Fruit fly (Drosophila melanogaster): ENCODE data around the gene PIG-C.

Gene PIG-C

DNA sequence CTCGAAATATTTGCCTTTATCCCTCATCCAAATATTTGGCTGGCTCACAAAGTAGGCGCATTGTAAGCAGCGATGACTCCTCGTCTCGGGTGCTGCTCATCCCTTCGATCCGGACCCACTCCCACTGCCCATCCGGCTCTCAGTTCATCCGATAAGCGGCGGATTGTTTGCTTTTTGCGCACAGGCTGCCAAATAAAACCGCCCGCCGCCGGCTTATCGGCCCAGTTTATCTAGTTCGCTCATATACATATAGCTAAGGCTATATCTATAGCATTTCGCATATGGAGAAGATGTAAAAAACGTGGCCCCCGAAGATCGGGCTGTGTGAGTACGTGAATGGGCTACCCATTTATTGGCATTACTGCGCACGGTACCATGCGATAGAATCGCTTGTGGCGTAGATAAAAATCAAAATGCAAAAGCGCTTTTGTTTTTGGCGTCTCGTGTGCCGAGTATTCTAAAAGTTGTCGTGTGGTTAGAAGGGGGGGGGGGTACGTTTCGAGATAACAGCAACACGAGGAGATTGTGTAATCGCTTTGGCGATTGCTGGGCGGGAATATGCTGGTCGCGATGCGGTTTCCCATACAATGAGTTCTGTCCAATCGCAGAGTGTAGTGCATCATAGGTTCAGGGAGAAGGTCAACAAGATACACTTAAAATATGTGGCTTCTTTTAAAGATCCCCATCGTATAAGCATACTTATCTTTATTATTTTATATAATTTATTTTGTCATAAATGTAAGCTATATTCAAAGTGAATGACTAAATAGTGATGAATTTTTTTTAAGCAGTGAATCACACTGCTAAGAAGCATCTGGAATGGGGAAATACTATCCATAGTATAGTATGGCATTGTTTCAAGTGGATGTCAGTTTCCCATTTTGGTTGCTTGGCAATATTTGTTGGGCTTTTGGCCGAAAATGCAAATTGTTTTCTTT is 10.1 kb downstream of the PIG-C start:
- TF ChIP-seq CG17801 (GFP tag; optimal IDR thresholded peaks at IDR 0.05; ENCODE audit: partially characterized antibody) = no peak

DNA sequence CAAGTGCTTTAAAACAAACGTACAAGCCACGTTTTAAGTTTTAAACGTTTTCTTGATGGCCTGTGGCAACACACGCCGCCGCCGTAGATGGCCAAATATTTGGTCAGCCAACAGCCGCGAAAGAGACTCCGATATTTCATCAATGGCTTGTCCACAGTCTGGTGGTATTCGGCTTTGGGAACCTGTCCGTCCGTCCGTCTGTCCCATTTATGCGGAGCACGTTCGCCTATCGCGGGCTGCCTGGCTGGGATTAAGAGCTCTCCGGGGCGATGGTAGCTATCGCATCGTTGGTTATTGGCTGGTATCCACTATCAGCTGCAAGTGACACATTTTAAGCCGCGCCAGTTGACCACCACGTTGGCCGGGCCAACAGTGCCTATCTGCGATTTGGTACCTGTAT is 11.4 kb downstream of the PIG-C start:
- no peak for TF ChIP-seq CG17801 (GFP tag; optimal IDR thresholded peaks at IDR 0.05; ENCODE audit: partially characterized antibody)

DNA sequence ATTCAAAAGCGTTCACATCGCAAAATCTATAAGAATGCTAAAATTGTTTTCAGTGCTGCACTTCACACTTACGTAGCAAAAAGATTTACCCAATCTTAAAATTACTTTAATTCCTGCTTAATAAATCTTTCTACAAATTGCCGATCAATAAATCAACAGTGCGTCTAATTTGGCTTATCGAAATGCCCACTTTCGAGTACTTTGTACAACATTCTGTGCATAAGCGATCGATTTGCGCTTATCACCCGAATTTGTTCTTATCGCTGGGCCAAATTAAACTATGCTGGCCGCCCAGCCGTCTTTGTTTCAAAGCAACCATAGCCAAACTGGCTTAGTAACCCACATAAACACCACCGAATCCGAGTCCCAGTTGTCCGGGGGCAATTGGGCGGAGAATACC is 12.5 kb downstream of the PIG-C start:
- TF ChIP-seq CG17801 (GFP tag; optimal IDR thresholded peaks at IDR 0.05; ENCODE audit: partially characterized antibody) = no peak

DNA sequence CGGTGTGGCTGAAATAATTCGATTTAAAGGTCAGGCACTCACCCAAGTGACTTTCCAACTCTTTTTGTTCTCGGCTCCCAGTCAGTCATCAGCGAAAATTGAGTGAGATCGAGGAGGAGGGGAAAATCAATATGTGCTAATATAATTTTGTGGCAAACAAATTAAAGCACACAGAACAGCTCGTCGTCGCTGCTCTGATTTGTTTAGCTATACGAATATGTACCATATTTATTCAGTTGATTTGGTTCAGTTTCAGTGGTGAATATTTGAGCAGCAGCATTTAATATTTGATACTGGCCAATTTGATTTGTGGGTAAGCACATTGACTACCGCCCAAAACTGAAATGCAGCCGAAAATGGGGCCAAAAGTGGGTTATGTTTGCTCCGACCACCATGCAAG is 13.6 kb downstream of the PIG-C start:
- no peak for TF ChIP-seq CG17801 (GFP tag; optimal IDR thresholded peaks at IDR 0.05; ENCODE audit: partially characterized antibody)

DNA sequence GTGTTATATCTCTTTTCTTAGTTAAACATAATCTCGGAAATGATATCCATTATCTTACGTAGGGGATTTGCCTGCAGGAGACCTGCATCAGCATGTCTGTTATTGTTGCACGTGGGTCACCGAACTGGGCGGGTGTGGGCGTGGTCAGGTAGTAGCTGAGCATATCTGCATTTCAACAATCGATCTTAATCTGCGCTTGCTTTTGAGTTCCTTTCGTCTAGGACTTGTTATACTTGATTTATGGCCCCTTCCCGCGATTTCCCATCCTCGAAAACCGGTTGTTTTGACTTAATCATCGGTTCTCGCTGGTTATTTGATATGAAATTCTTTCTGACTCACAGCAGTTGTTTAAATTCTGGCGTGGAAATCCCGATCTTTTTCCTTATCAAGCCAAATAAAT is 14.3 kb downstream of the PIG-C start:
- TF ChIP-seq CG17801 (GFP tag; optimal IDR thresholded peaks at IDR 0.05; ENCODE audit: partially characterized antibody) = no peak

DNA sequence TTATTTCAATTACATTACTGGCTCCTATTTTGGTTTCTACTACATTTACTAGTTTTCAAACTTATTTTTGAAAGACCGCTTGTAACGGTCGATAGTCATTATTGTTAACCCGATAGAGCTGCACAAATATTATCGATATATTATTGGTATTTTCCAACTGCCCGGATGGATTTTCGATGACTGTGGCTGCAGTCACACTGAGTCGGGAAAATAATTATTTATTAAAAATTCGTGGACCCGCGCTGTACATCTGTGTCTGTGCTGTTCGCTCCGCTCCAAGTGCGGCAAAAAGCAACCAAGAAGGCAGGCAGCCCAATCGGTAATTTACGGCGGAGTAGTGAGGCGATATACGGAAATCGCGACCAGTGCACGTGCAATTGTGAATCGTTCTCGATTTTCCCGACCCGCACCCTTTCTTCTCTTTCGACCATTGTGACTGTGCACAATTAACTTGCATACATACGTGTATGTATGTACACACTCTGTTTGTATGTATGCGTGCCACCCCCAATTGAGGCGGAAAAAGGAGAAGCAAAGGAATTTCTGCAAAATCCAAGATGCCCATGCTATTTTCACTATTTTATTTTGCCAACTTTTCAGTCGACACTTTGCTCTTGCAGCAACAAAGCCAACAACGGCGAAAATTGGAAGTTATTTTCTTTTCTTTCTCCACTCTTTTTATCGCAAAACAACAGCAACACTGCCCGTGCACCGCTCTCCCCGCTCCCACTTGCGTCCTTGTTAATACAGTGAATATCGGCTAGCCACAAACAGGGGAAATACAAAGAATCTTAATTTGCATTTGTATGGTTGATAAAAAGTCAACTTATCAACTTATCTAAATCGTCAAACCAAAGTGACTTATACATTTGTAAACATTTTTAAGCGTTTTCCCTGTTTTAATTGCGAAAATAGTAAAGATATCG is 15.2 kb downstream of the PIG-C start, which contains the start of gene ZnT63C:
Gene ZnT63C, plus strand, starts transcription at position 175 of the 926 bp plus-strand sequence.
- peak; percentile 18 for TF ChIP-seq CG17801 (GFP tag; optimal IDR thresholded peaks at IDR 0.05; ENCODE audit: partially characterized antibody)

DNA sequence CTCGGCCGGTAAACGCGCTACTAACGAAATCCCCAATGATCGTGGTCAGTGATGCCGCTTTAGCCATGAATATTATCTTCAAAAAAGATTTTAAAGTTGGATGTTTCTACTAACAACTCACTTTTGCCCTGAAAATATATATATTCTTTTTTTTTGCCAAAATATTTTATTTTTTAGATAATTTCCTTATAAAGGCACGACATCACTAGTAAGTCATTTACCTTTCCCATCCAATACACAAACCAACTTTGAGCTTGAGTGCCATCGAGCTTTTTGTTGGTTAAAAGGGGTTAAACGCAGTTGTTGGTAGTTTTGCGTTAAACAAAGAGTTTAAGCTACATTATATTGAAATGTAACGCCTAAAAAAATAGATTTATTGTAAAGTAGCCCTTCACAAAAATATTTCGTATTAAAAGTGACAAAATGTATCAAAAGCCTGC is 15.9 kb downstream of the PIG-C start, which contains the start of gene CG14968:
Gene CG14968, minus strand, starts transcription at position 26 of the 440 bp plus-strand sequence.
- TF ChIP-seq CG17801 (GFP tag; optimal IDR thresholded peaks at IDR 0.05; ENCODE audit: partially characterized antibody) = peak; percentile 72

DNA sequence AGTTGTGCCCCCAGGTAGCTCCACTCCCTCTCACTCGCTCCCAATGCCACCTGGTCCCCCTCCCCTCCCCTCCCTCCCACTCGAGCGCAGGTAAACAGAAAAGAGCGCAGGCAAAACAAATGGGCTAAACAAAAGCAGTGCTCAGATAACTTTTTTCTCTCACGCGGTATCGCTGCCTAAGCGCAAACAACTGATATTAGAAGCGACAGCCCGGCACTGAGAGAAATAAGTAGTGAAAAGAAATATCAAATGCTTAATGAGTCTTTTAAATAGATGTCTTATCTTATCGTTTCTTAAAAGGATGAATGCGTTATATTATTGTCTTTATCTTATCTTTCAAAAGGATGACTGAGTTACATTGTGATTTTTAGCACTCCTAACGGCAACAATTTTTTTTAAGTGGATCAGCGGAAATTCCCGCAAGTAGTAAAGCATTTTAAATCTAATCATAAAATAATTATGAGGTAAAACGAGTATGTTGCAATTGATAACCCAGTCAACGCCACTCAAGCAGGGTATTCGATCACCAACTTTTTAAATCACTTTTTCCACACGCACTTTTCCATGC is 17.8 kb downstream of the PIG-C start:
- TF ChIP-seq CG17801 (GFP tag; optimal IDR thresholded peaks at IDR 0.05; ENCODE audit: partially characterized antibody) = peak; percentile 9

DNA sequence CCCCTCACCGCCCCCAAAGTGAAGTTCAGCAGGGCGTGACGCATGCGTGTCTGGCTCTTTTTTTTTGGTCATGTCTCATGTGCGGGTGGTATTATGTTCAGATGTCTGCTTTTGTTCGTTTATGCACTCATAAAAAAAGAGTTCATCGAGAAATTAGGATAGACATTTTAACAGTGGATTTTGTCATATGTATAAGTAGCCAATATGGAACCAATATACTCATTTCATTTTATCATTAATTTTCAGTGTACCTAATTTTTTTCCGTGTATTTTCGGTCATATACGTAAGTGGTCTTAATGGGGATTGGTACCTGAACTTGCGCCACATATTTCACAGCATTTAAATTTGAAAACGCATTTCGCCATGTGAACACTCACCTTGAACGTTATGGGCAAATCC is 18.7 kb downstream of the PIG-C start:
- TF ChIP-seq CG17801 (GFP tag; optimal IDR thresholded peaks at IDR 0.05; ENCODE audit: partially characterized antibody) = no peak

DNA sequence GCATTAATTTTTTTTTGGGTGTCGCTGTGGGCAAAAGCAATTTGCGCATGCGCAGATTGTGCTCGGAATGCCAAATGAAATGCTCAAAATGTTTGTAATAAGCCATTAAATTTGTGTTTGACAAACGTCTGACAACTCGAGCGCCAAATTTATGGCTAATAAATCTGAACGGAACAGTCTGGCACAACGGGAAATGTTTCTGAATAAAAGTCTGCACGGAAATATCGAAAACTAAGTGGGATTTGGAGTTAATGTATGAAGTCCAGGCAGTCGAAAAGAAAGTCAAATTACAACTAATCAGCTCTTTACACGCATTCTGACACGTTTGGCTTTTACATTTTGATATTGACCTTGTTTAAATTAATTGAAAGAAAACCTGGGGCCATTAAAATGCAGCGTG is 27.9 kb downstream of the PIG-C start, which contains the start of gene CG12009:
Gene CG12009, plus strand, starts transcription at position 301 of the 400 bp plus-strand sequence.
- no peak for TF ChIP-seq CG17801 (GFP tag; optimal IDR thresholded peaks at IDR 0.05; ENCODE audit: partially characterized antibody)

DNA sequence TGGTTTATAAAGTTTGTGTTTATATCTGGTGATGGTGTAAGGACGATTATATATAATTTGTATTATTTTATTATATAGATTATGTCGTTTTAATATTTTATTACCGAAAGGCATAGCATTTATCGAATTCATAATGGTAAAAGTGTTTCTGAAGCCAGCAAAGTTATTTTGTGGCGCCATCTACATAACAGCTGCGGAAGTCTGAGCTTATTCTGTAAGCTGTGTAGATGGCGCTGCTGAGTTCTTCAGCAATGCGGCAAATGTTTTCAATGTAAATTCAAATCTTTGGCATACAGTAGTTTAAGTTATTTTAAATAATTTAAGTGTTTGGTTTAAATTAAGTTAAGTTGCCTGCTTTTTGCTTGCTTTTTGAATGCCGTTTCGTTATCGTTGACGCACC is 30.6 kb downstream of the PIG-C start:
- TF ChIP-seq CG17801 (GFP tag; optimal IDR thresholded peaks at IDR 0.05; ENCODE audit: partially characterized antibody) = no peak

DNA sequence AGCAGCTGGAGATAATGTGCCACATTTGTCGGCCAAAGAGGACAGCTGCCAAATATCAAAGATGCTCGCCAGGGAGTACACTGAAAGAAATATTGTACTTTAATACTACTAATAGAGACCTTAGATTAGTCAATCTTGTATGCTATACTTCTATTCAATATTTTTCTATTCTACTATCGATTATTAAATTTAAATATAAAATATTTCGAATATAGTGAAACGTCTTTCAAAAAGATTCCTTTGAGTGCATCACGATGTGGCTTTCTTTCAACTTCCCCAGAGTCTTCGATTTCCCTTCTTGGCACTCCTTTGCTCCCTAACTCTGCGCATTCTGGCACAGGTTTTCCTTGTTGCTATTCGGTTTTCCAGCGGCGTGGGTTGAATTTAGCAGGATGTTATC is 34.1 kb downstream of the PIG-C start:
- no peak for TF ChIP-seq CG17801 (GFP tag; optimal IDR thresholded peaks at IDR 0.05; ENCODE audit: partially characterized antibody)

DNA sequence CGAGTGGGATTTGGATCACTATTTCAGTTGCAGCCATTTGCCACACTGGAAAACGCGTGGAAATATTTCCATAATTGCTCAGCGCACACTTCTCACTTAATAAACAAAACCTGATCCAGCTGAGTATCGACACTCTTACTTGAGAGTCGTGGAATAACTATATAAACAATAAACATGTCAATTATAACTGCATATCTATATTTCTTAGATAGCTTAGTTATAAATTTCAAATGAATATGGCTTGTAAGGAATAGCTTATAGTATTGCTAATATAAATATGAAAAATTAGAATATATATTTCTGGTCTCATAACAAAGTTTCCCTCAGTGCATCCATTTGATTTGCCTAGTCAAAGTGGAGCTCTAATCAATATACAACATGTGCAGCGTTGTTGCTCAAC is 35.8 kb downstream of the PIG-C start:
- no peak for TF ChIP-seq CG17801 (GFP tag; optimal IDR thresholded peaks at IDR 0.05; ENCODE audit: partially characterized antibody)

DNA sequence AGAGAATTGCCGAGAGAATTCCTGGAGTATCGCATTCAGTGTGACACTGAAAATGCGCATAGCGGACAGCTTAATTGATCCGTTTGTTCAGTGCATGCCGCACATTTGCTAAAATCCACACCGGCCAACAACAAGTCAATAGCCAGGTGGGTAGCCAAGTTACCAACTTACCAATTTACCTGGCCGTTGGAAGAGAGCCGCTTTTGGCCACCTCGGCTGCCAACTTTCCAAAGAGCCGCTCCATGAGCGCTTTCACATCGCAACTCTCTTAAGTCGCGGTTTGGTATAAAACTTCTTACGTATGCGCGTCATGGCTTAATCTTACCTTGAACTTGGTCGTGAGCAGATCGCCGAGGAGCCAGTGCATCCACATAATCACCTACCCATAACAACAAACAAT is 39.1 kb downstream of the PIG-C start, which contains the start of gene CG12017:
Gene CG12017, plus strand, starts transcription at position 310 of the 400 bp plus-strand sequence.
- no peak for TF ChIP-seq CG17801 (GFP tag; optimal IDR thresholded peaks at IDR 0.05; ENCODE audit: partially characterized antibody)

DNA sequence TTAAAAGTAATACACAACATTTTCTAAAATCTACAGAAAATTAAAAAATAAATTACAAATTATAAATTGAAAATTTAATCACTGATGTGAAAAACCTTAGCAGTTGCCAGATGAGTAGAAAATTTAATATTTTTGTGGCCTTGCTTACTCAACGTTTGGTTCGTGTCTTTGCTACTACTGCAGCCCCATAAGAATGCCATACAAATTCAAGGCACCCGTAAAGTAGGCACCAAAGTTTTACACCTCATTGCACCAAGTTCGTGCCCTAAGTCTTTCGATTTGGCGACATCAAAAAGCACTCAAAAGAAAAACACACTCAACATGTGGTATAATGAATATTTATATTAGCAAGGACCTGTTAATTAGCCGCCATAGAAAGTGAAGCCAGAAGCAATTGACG is 42.1 kb downstream of the PIG-C start:
- TF ChIP-seq CG17801 (GFP tag; optimal IDR thresholded peaks at IDR 0.05; ENCODE audit: partially characterized antibody) = no peak

Measured in ovary, adult (tissue).